Fruit fly (Drosophila melanogaster) whole organism, embryonic: ENCODE measurements around the gene dpy.

Experiments used
- Abd-B ChIP-seq: fragments of 200-800 bp; sonication (Bioruptor generic); optimal IDR thresholded peaks from 2 replicates; lab custom pipeline; 2018; ENCODE audit warnings: missing biosample characterization, mild to moderate bottlenecking, missing genetic modification characterization, moderate library complexity
- CG10147 ChIP-seq: fragments of 200-800 bp; sonication (Bioruptor generic); optimal IDR thresholded peaks from 2 replicates; lab custom pipeline; 2019; ENCODE audit warnings: missing biosample characterization, mild to moderate bottlenecking, missing genetic modification characterization, moderate library complexity
- CG10267 ChIP-seq: fragments of 200-800 bp; sonication (Bioruptor generic); optimal IDR thresholded peaks from 2 replicates; lab custom pipeline; 2018; ENCODE audit warnings: missing biosample characterization, mild to moderate bottlenecking, missing genetic modification characterization, moderate library complexity
- CG11560 ChIP-seq: fragments of 200-800 bp; sonication (Bioruptor generic); IDR thresholded peaks from 3 replicates; pipeline ENCODE4 v1.3.6; 2022; ENCODE audit warnings: missing biosample characterization, missing genetic modification characterization
- CG12659 ChIP-seq: fragments of 200-800 bp; sonication (Bioruptor generic); optimal IDR thresholded peaks from 3 replicates; lab custom pipeline; 2017; ENCODE audit warnings: mild to moderate bottlenecking, missing biosample characterization, missing genetic modification reagents, missing genetic modification characterization
- CG13287 ChIP-seq: fragments of 200-800 bp; sonication (Bioruptor generic); IDR thresholded peaks from 2 replicates; pipeline ENCODE4 v1.3.6; 2022; ENCODE audit warnings: missing biosample characterization, missing genetic modification characterization; ENCODE audit not compliant: partially characterized antibody
- CG13894 ChIP-seq: fragments of 200-800 bp; sonication (Bioruptor generic); optimal IDR thresholded peaks from 3 replicates; lab custom pipeline; 2018; ENCODE audit warnings: missing biosample characterization, mild to moderate bottlenecking, missing genetic modification characterization, moderate library complexity
- CG16813 ChIP-seq: fragments of 200-800 bp; sonication (Bioruptor generic); IDR thresholded peaks from 3 replicates; pipeline ENCODE4 v1.3.6; 2022; ENCODE audit warnings: missing biosample characterization, missing genetic modification characterization; ENCODE audit not compliant: partially characterized antibody
- CG17186 ChIP-seq: fragments of 200-800 bp; sonication (Bioruptor generic); optimal IDR thresholded peaks from 3 replicates; lab custom pipeline; 2017; ENCODE audit warnings: missing biosample characterization, missing genetic modification reagents, missing genetic modification characterization
- CG2116 ChIP-seq: fragments of 200-800 bp; sonication (Bioruptor generic); optimal IDR thresholded peaks from 3 replicates; lab custom pipeline; 2018; ENCODE audit warnings: missing biosample characterization, mild to moderate bottlenecking, missing genetic modification characterization
- CG2129 ChIP-seq: fragments of 200-800 bp; sonication (Bioruptor generic); IDR thresholded peaks from 2 replicates; pipeline ENCODE4 v1.3.6; 2022; ENCODE audit warnings: missing biosample characterization, missing genetic modification characterization; ENCODE audit not compliant: partially characterized antibody
- CG2199 ChIP-seq: fragments of 200-800 bp; sonication (Bioruptor generic); IDR thresholded peaks from 3 replicates; pipeline ENCODE4 v1.3.6; 2022; ENCODE audit warnings: missing biosample characterization, missing genetic modification characterization
- CG32532 ChIP-seq: fragments of 200-800 bp; sonication (Bioruptor generic); IDR thresholded peaks from 2 replicates; pipeline ENCODE4 v1.3.6; 2022; ENCODE audit warnings: missing biosample characterization, missing genetic modification characterization
- CG6765 ChIP-seq: fragments of 200-800 bp; sonication (Bioruptor generic); optimal IDR thresholded peaks from 3 replicates; lab custom pipeline; 2017; ENCODE audit warnings: missing biosample characterization, mild to moderate bottlenecking, missing genetic modification characterization
- CG7928 ChIP-seq: fragments of 200-800 bp; sonication (Bioruptor generic); optimal IDR thresholded peaks from 2 replicates; lab custom pipeline; 2017; ENCODE audit warnings: missing biosample characterization, mild to moderate bottlenecking, missing genetic modification characterization
- CG8290 ChIP-seq, 3 experiments: fragments of 200-800 bp; sonication (Bioruptor generic); optimal IDR thresholded peaks; 2 replicates each; lab custom pipeline; 2016 to 2019; ENCODE audit warnings: missing biosample characterization in 3 of 3, missing genetic modification characterization in 3 of 3, mild to moderate bottlenecking in 2 of 3, moderate library complexity in 1 of 3
- CTCF ChIP-seq: fragments of 200-800 bp; sonication (Bioruptor generic); optimal IDR thresholded peaks from 2 replicates; lab custom pipeline; 2017; ENCODE audit warnings: missing biosample characterization, mild to moderate bottlenecking, missing genetic modification characterization, moderate library complexity
- Deaf1 ChIP-seq: fragments of 200-800 bp; optimal IDR thresholded peaks from 3 replicates; lab custom pipeline; 2019; ENCODE audit warnings: missing biosample characterization, mild to moderate bottlenecking, missing genetic modification characterization, moderate library complexity
- Elba2 ChIP-seq: fragments of 200-800 bp; sonication (Bioruptor generic); optimal IDR thresholded peaks from 3 replicates; lab custom pipeline; 2016; ENCODE audit warnings: missing biosample characterization, missing genetic modification characterization
- HLHmδ ChIP-seq: fragments of 200-800 bp; sonication (Bioruptor generic); optimal IDR thresholded peaks from 2 replicates; lab custom pipeline; 2018; ENCODE audit warnings: missing biosample characterization, mild to moderate bottlenecking, missing genetic modification characterization, moderate library complexity
- Hr3 ChIP-seq: fragments of 200-800 bp; sonication (Bioruptor generic); optimal IDR thresholded peaks from 3 replicates; lab custom pipeline; 2016; ENCODE audit warnings: missing biosample characterization, missing genetic modification characterization
- Hr78 ChIP-seq, 2 experiments: fragments of 200-800 bp in 1 of 2; fragments of >200 bp in 1 of 2; sonication (Bioruptor generic) in 1 of 2; optimal IDR thresholded peaks; 2 replicates each; lab custom pipeline; 2017 to 2019; ENCODE audit warnings: missing biosample characterization in 2 of 2, missing genetic modification characterization in 2 of 2, mild to moderate bottlenecking in 1 of 2, moderate library complexity in 1 of 2
- MBD-R2 ChIP-seq: fragments of 200-800 bp; sonication (Bioruptor generic); IDR thresholded peaks from 2 replicates; pipeline ENCODE4 v1.3.6; 2022; ENCODE audit warnings: missing biosample characterization, missing genetic modification characterization
- Mad ChIP-seq: fragments of 200-800 bp; sonication (Bioruptor generic); optimal IDR thresholded peaks from 2 replicates; lab custom pipeline; 2016; ENCODE audit warnings: missing biosample characterization, missing genetic modification characterization
- Mes4 ChIP-seq: fragments of 200-800 bp; sonication (Bioruptor generic); optimal IDR thresholded peaks from 2 replicates; lab custom pipeline; 2016; ENCODE audit warnings: missing biosample characterization, missing genetic modification characterization
- Myb ChIP-seq: fragments of 200-800 bp; sonication (Bioruptor generic); optimal IDR thresholded peaks from 2 replicates; lab custom pipeline; 2016; ENCODE audit warnings: missing biosample characterization, missing genetic modification characterization
- NfI ChIP-seq: fragments of 200-800 bp; sonication (Bioruptor generic); optimal IDR thresholded peaks from 3 replicates; lab custom pipeline; 2018; ENCODE audit warnings: missing biosample characterization, mild to moderate bottlenecking, missing genetic modification characterization, moderate library complexity
- Opbp ChIP-seq: fragments of 200-800 bp; sonication (Bioruptor generic); IDR thresholded peaks from 3 replicates; pipeline ENCODE4 v1.3.6; 2022; ENCODE audit warnings: missing biosample characterization, missing genetic modification characterization; ENCODE audit not compliant: partially characterized antibody
- Sin3A ChIP-seq: fragments of >200 bp; optimal IDR thresholded peaks from 2 replicates; lab custom pipeline; 2018
- Xbp1 ChIP-seq: fragments of 200-800 bp; sonication (Bioruptor generic); optimal IDR thresholded peaks from 3 replicates; lab custom pipeline; 2016; ENCODE audit warnings: missing biosample characterization, mild to moderate bottlenecking, missing genetic modification characterization
- amos ChIP-seq: fragments of 200-800 bp; sonication (Bioruptor generic); IDR thresholded peaks from 2 replicates; pipeline ENCODE4 v1.3.6; 2022; ENCODE audit warnings: missing biosample characterization, missing genetic modification characterization; ENCODE audit not compliant: partially characterized antibody
- crp ChIP-seq, 2 experiments: fragments of 200-800 bp; sonication (Bioruptor generic); optimal IDR thresholded peaks; 2 replicates in 1 of 2; 3 replicates in 1 of 2; lab custom pipeline; 2017; ENCODE audit warnings: missing biosample characterization in 2 of 2, missing genetic modification characterization in 2 of 2, mild to moderate bottlenecking in 1 of 2, moderate library complexity in 1 of 2
- dysf ChIP-seq: fragments of 200-800 bp; sonication (Bioruptor generic); IDR thresholded peaks from 3 replicates; pipeline ENCODE4 v1.3.6; 2022; ENCODE audit warnings: missing biosample characterization, missing genetic modification characterization
- fd3F ChIP-seq: fragments of 200-800 bp; sonication (Bioruptor generic); optimal IDR thresholded peaks from 2 replicates; lab custom pipeline; 2018; ENCODE audit warnings: missing biosample characterization, mild to moderate bottlenecking, missing genetic modification characterization, moderate library complexity
- hbn ChIP-seq: fragments of 200-800 bp; sonication (Bioruptor generic); IDR thresholded peaks from 2 replicates; pipeline ENCODE4 v1.3.6; 2022; ENCODE audit warnings: missing biosample characterization, missing genetic modification characterization; ENCODE audit not compliant: partially characterized antibody
- hth ChIP-seq: fragments of >200 bp; optimal IDR thresholded peaks from 2 replicates; lab custom pipeline; 2017; ENCODE audit warnings: inconsistent platforms
- insv ChIP-seq, 2 experiments: fragments of 200-800 bp; sonication (Bioruptor generic); optimal IDR thresholded peaks; 3 replicates each; lab custom pipeline; 2016 to 2018; ENCODE audit warnings: missing biosample characterization in 2 of 2, missing genetic modification characterization in 2 of 2
- inv ChIP-seq: fragments of 200-800 bp; sonication (Bioruptor generic); IDR thresholded peaks from 2 replicates; pipeline ENCODE4 v1.3.6; 2022; ENCODE audit warnings: missing biosample characterization, missing genetic modification characterization; ENCODE audit not compliant: partially characterized antibody
- mirr ChIP-seq: fragments of 200-800 bp; sonication (Bioruptor generic); optimal IDR thresholded peaks from 3 replicates; lab custom pipeline; 2018; ENCODE audit warnings: missing biosample characterization, mild to moderate bottlenecking, missing genetic modification characterization
- phol ChIP-seq: fragments of 200-800 bp; sonication (Bioruptor generic); optimal IDR thresholded peaks from 3 replicates; lab custom pipeline; 2018; ENCODE audit warnings: missing biosample characterization, mild to moderate bottlenecking, missing genetic modification characterization, moderate library complexity
- pzg ChIP-seq: fragments of 200-800 bp; sonication (Bioruptor generic); optimal IDR thresholded peaks from 3 replicates; lab custom pipeline; 2018; ENCODE audit warnings: missing biosample characterization, mild to moderate bottlenecking, missing genetic modification characterization, moderate library complexity
- scrt ChIP-seq: fragments of 200-800 bp; sonication (Bioruptor generic); optimal IDR thresholded peaks from 2 replicates; lab custom pipeline; 2018; ENCODE audit warnings: missing biosample characterization, mild to moderate bottlenecking, missing genetic modification characterization, moderate library complexity
- sd ChIP-seq: fragments of 200-800 bp; sonication (Bioruptor generic); optimal IDR thresholded peaks from 3 replicates; lab custom pipeline; 2018; ENCODE audit warnings: missing biosample characterization, mild to moderate bottlenecking, missing genetic modification characterization, moderate library complexity
- stwl ChIP-seq: fragments of 200-800 bp; sonication (Bioruptor generic); optimal IDR thresholded peaks from 3 replicates; lab custom pipeline; 2018; ENCODE audit warnings: missing biosample characterization, mild to moderate bottlenecking, missing genetic modification characterization, moderate library complexity
- tgo ChIP-seq: fragments of 200-800 bp; sonication (Bioruptor generic); IDR thresholded peaks from 3 replicates; pipeline ENCODE4 v1.3.6; 2022; ENCODE audit warnings: missing biosample characterization, missing genetic modification characterization
- tx ChIP-seq: fragments of 200-800 bp; sonication (Bioruptor generic); optimal IDR thresholded peaks from 2 replicates; lab custom pipeline; 2016; ENCODE audit warnings: missing biosample characterization, missing genetic modification characterization
- wek ChIP-seq: fragments of 200-800 bp; sonication (Bioruptor generic); optimal IDR thresholded peaks from 3 replicates; lab custom pipeline; 2018; ENCODE audit warnings: missing biosample characterization, mild to moderate bottlenecking, missing genetic modification characterization, moderate library complexity
- zen ChIP-seq: fragments of 200-800 bp; sonication (Bioruptor generic); optimal IDR thresholded peaks from 3 replicates; lab custom pipeline; 2018; ENCODE audit warnings: missing biosample characterization, mild to moderate bottlenecking, missing genetic modification characterization, moderate library complexity

Gene dpy

DNA sequence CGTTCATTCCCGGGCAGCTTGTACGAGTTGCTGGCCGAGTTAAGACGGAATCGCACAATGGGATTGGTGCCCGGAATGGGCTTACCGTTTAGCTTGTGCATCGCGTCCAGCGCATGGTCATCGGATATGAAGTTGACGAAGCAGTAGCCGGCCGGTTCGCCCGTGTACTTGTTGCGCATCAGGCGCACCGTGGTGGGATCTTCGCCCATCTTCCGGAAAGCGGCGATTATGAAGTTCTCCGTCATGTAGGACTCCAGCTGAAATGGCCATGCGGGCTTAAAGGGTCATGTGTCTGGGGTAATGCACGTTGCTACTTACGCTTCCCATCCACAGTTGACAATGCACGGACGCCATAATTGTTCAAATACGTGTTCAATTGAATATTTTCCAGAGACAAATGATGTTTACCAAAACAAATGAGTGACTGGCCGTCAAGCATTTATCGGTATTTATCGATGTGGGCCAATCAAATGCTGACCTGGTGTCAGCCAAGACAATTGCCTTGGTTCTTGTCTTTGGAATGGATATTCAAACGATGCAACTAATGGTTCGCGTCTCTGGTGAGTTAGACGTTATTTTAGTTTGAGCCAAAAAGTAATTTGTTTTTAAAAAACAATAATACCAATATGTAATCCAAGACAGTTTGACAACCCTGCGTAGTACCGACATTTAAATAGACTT, 160.0 kb downstream of the dpy start, which contains the start of the genes Secp43 and ND-B8 (continued):
- no peak for TF ChIP-seq wek
- peak; percentile 90 for TF ChIP-seq CG11560
- peak; percentile 0 for TF ChIP-seq Xbp1
- TF ChIP-seq CG17186 (GFP tag; lab: Kevin White, UChicago) = peak; percentile 49
- TF ChIP-seq Sin3A (lab: Kevin White, UChicago) = peak; percentile 64
- peak; percentile 91 for TF ChIP-seq scrt (GFP tag; lab: Kevin White, UChicago)
- TF ChIP-seq CG13287 (GFP tag; lab: Robert Waterston, UW) = peak; percentile 82
- TF ChIP-seq zen = peak; percentile 59
- TF ChIP-seq crp (GFP tag; optimal IDR thresholded peaks at IDR 0.05; lab: Kevin White, UChicago) = peak in 1 of 2 experiments; percentile 58
- peak; percentile 98 for TF ChIP-seq CG2116 (GFP tag; lab: Kevin White, UChicago)
- peak in 1 of 2 experiments; percentile 18 for TF ChIP-seq insv (GFP tag; optimal IDR thresholded peaks at IDR 0.05; lab: Kevin White, UChicago)
- peak; percentile 45 for TF ChIP-seq Abd-B (GFP tag; lab: Kevin White, UChicago)
- TF ChIP-seq inv (GFP tag; lab: Robert Waterston, UW) = peak; percentile 63; the same call in 1 of the 2 replicates
- TF ChIP-seq CG2129 (GFP tag; lab: Robert Waterston, UW) = 0 out of 2 replicates have a peak, but pooled peaks have one; percentile 29
- no peak for TF ChIP-seq tgo (GFP tag; lab: Robert Waterston, UW)
- peak; percentile 65 for TF ChIP-seq CG13894 (tag; lab: Kevin White, UChicago)
- peak; percentile 93 for TF ChIP-seq MBD-R2 (GFP tag; lab: Robert Waterston, UW)
- TF ChIP-seq CG32532 (GFP tag; lab: Robert Waterston, UW) = no peak
- TF ChIP-seq Opbp = peak; percentile 77; the same call in 2 of the 3 replicates
- TF ChIP-seq sd = peak; percentile 44
- TF ChIP-seq Myb (GFP tag; lab: Kevin White, UChicago) = peak; percentile 99
- no peak for TF ChIP-seq CG6765 (GFP tag; lab: Kevin White, UChicago)
- TF ChIP-seq Mad = no peak
- TF ChIP-seq Mes4 (GFP tag; lab: Kevin White, UChicago) = no peak
- peak; percentile 57 for TF ChIP-seq hbn (GFP tag; lab: Robert Waterston, UW)
- TF ChIP-seq CG2199 (GFP tag; lab: Robert Waterston, UW) = 0 out of 3 replicates have a peak, but pooled peaks have one; percentile 24
- TF ChIP-seq amos = peak; percentile 80
- peak; percentile 72 for TF ChIP-seq CTCF (GFP tag; lab: Kevin White, UChicago)
- peak; percentile 62 for TF ChIP-seq stwl (tag; lab: Kevin White, UChicago)
- TF ChIP-seq fd3F (GFP tag; lab: Kevin White, UChicago) = no peak
- TF ChIP-seq Deaf1 (tag; lab: Kevin White, UChicago) = no peak
- TF ChIP-seq Hr3 (GFP tag; lab: Kevin White, UChicago) = no peak
- TF ChIP-seq CG16813 (GFP tag; lab: Robert Waterston, UW) = peak; percentile 80
- peak; percentile 91 for TF ChIP-seq pzg
- no peak for TF ChIP-seq hth (lab: Kevin White, UChicago)
- TF ChIP-seq CG12659 (GFP tag; lab: Kevin White, UChicago) = peak; percentile 69
- no peak for TF ChIP-seq dysf
- TF ChIP-seq CG7928 = peak; percentile 34
- TF ChIP-seq NfI (GFP tag; lab: Kevin White, UChicago) = peak; percentile 9
- no peak for TF ChIP-seq Hr78 (GFP tag; optimal IDR thresholded peaks at IDR 0.05; lab: Kevin White, UChicago)
- no peak for TF ChIP-seq HLHmδ (GFP tag; lab: Kevin White, UChicago)
- peak; percentile 56 for TF ChIP-seq CG8290 (GFP tag; optimal IDR thresholded peaks at IDR 0.05; lab: Kevin White, UChicago)
- peak in 1 of 2 experiments; percentile 71 for TF ChIP-seq CG8290 (tag; optimal IDR thresholded peaks at IDR 0.05; lab: Kevin White, UChicago)
- peak; percentile 17 for TF ChIP-seq mirr (GFP tag; lab: Kevin White, UChicago)
- TF ChIP-seq CG10147 (GFP tag; lab: Kevin White, UChicago) = peak; percentile 0
- no peak for TF ChIP-seq Elba2 (GFP tag; lab: Kevin White, UChicago)
- TF ChIP-seq CG10267 (tag; lab: Kevin White, UChicago) = peak; percentile 54
- no peak for TF ChIP-seq tx (GFP tag; lab: Kevin White, UChicago)
- TF ChIP-seq phol = peak; percentile 64
